Fruit fly (Drosophila melanogaster) Kc167 (cell line): ENCODE results near the gene Ac76E.

Source experiments
- insv ChIP-seq: fragments of >200 bp; optimal IDR thresholded peaks from 3 replicates; lab custom pipeline; 2018; ENCODE audit warnings: missing external identifiers
- ttk ChIP-seq: sonication (Bioruptor generic); optimal IDR thresholded peaks from 2 replicates; lab custom pipeline; 2017; ENCODE audit warnings: missing external identifiers

DNA sequence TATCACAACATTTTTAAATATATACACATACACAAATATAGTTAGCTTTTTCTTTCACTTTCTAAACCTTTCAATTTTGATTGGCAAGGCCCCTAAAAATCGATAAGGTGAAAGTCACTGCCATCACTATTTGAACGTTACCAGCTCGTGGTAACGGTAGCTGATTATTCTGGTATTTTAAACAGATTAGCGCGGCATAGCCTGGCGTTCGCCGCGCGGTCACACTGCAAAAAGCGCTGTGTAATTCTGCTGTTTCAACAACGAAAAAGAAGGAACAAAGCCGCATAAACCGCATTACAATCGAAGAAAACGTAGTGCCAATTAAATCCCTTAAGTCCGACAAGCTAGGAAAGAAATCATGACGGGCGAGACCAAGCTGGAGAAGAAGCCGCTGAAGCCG lies 24.3 kb upstream of the Ac76E start, which contains the start of gene Rpn1:
- no peak for TF ChIP-seq insv
- no peak for TF ChIP-seq ttk (lab: Kevin White, UChicago)
